Worm (Caenorhabditis elegans): ENCODE measurements around the gene C53B4.3.

DNA sequence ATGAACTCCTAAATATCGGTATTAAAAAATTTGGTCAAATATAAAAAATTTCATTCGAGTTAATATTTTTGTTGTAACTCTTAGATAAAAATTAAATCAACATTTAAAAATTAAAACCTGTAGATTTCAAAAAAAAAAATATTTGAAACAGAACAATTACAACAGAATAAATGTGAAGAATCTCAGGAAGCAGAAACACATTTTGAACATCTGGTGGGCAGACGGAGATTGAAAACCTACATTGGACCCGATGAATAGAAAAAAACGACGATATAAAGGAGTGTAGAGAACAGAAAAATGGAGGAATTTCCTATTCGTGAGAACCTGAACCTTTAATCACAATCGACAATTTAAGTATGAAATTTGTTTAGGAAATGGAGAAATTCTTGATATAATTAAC is 49.4 kb downstream of the C53B4.3 start:
- TF ChIP-seq aly-2 (tag; optimal IDR thresholded peaks at IDR 0.05) (no peak), nhr-85 (tag) (no peak), nhr-237 (tag; optimal IDR thresholded peaks at IDR 0.05) (no peak), lin-15B (tag; optimal IDR thresholded peaks at IDR 0.05) (no peak), unc-130 (tag; optimal IDR thresholded peaks at IDR 0.05) (no peak)

Measured in whole organism, L1 larva.